Worm (Caenorhabditis elegans) whole organism, mixed stage, embryonic: ENCODE results near the gene C33F10.12.

ENCODE experiments used
- M03D4.4 ChIP-seq: sonication (generic microtip); optimal IDR thresholded peaks from 2 replicates; lab custom pipeline; 2017; ENCODE audit warnings: mild to moderate bottlenecking, missing genetic modification characterization, missing compliant biosample characterization
- bed-3 ChIP-seq: fragments of 200-800 bp; sonication (Bioruptor generic); optimal IDR thresholded peaks from 3 replicates; lab custom pipeline; 2018; ENCODE audit warnings: mild to moderate bottlenecking, missing genetic modification characterization, moderate library complexity, missing compliant biosample characterization
- blmp-1 ChIP-seq: fragments of 150-350 bp; optimal IDR thresholded peaks from 2 replicates; lab custom pipeline; 2014; ENCODE audit warnings: missing biosample characterization, missing genetic modification characterization
- ceh-39 ChIP-seq: fragments of 150-350 bp; optimal IDR thresholded peaks from 2 replicates; lab custom pipeline; 2014; ENCODE audit warnings: missing biosample characterization, missing genetic modification characterization
- ceh-43 ChIP-seq: fragments of 200-800 bp; sonication (Bioruptor generic); optimal IDR thresholded peaks from 2 replicates; lab custom pipeline; 2018; ENCODE audit warnings: mild to moderate bottlenecking, missing genetic modification characterization, moderate library complexity, missing compliant biosample characterization
- ceh-83 ChIP-seq: fragments of 200-800 bp; sonication (Bioruptor generic); optimal IDR thresholded peaks from 2 replicates; lab custom pipeline; 2018; ENCODE audit warnings: mild to moderate bottlenecking, missing genetic modification characterization, missing compliant biosample characterization
- ces-1 ChIP-seq: fragments of 150-350 bp; optimal IDR thresholded peaks from 2 replicates; lab custom pipeline; 2014; ENCODE audit warnings: missing biosample characterization, missing genetic modification reagents, missing genetic modification characterization
- cnd-1 ChIP-seq: fragments of 200-800 bp; sonication (Bioruptor generic); optimal IDR thresholded peaks from 2 replicates; lab custom pipeline; 2018; ENCODE audit warnings: mild to moderate bottlenecking, missing genetic modification characterization, missing compliant biosample characterization
- drap-1 ChIP-seq: fragments of 200-800 bp; sonication (Bioruptor generic); optimal IDR thresholded peaks from 3 replicates; lab custom pipeline; 2018; ENCODE audit warnings: mild to moderate bottlenecking, missing genetic modification characterization, missing compliant biosample characterization
- elt-1 ChIP-seq: sonication (generic microtip); optimal IDR thresholded peaks from 2 replicates; lab custom pipeline; 2017; ENCODE audit warnings: missing genetic modification characterization, mild to moderate bottlenecking, missing compliant biosample characterization, antibody characterized with exemption, moderate library complexity, borderline replicate concordance; ENCODE audit not compliant: insufficient read depth
- elt-3 ChIP-seq: fragments of 150-350 bp; optimal IDR thresholded peaks from 2 replicates; lab custom pipeline; 2014; ENCODE audit warnings: missing biosample characterization, missing genetic modification characterization
- flh-1 ChIP-seq: fragments of 200-800 bp; sonication (Bioruptor generic); optimal IDR thresholded peaks from 2 replicates; lab custom pipeline; 2018; ENCODE audit warnings: mild to moderate bottlenecking, missing genetic modification characterization, moderate library complexity, missing compliant biosample characterization
- ham-2 ChIP-seq: fragments of 200-800 bp; sonication (Bioruptor generic); optimal IDR thresholded peaks from 2 replicates; lab custom pipeline; 2018; ENCODE audit warnings: mild to moderate bottlenecking, missing genetic modification characterization, missing compliant biosample characterization
- hlh-1 ChIP-seq: fragments of 150-350 bp; optimal IDR thresholded peaks from 2 replicates; lab custom pipeline; 2014; ENCODE audit warnings: missing biosample characterization, missing genetic modification reagents, missing genetic modification characterization
- lin-13 ChIP-seq: fragments of 150-350 bp; optimal IDR thresholded peaks from 2 replicates; lab custom pipeline; 2014; ENCODE audit warnings: missing biosample characterization, missing genetic modification characterization
- lin-32 ChIP-seq: fragments of 200-800 bp; sonication (Bioruptor generic); optimal IDR thresholded peaks from 2 replicates; lab custom pipeline; 2018; ENCODE audit warnings: mild to moderate bottlenecking, missing genetic modification characterization, missing compliant biosample characterization
- lsy-2 ChIP-seq: fragments of 150-350 bp; optimal IDR thresholded peaks from 2 replicates; lab custom pipeline; 2014; ENCODE audit warnings: missing biosample characterization, missing genetic modification characterization
- mab-5 ChIP-seq: fragments of 150-350 bp; optimal IDR thresholded peaks from 2 replicates; lab custom pipeline; 2014; ENCODE audit warnings: missing biosample characterization, missing genetic modification characterization
- mep-1 ChIP-seq: fragments of 150-350 bp; optimal IDR thresholded peaks from 2 replicates; lab custom pipeline; 2017; ENCODE audit warnings: missing biosample characterization, missing genetic modification reagents, missing genetic modification characterization, inconsistent platforms
- mls-2 ChIP-seq: sonication (generic microtip); optimal IDR thresholded peaks from 2 replicates; lab custom pipeline; 2016; ENCODE audit warnings: mild to moderate bottlenecking, missing genetic modification characterization, moderate library complexity, missing compliant biosample characterization
- nhr-12 ChIP-seq: fragments of 150-350 bp; optimal IDR thresholded peaks from 2 replicates; lab custom pipeline; 2014; ENCODE audit warnings: missing biosample characterization, missing genetic modification characterization
- nhr-2 ChIP-seq: fragments of 150-350 bp; optimal IDR thresholded peaks from 2 replicates; lab custom pipeline; 2014; ENCODE audit warnings: missing biosample characterization, missing genetic modification characterization
- nhr-28 ChIP-seq: fragments of 150-350 bp; optimal IDR thresholded peaks from 2 replicates; lab custom pipeline; 2014; ENCODE audit warnings: missing biosample characterization, missing genetic modification characterization
- nhr-76 ChIP-seq: sonication (generic microtip); optimal IDR thresholded peaks from 2 replicates; lab custom pipeline; 2017; ENCODE audit warnings: missing biosample characterization, missing genetic modification characterization
- pha-4 ChIP-seq: fragments of 150-350 bp; optimal IDR thresholded peaks from 2 replicates; lab custom pipeline; 2018; ENCODE audit warnings: missing biosample characterization, missing genetic modification reagents, missing genetic modification characterization
- sem-2 ChIP-seq: fragments of 200-800 bp; sonication (Bioruptor generic); optimal IDR thresholded peaks from 2 replicates; lab custom pipeline; 2018; ENCODE audit warnings: mild to moderate bottlenecking, missing genetic modification characterization, missing compliant biosample characterization
- snpc-4 ChIP-seq: fragments of 150-350 bp; optimal IDR thresholded peaks from 2 replicates; lab custom pipeline; 2014; ENCODE audit warnings: missing biosample characterization, missing genetic modification characterization
- sptf-1 ChIP-seq: sonication (generic microtip); optimal IDR thresholded peaks from 2 replicates; lab custom pipeline; 2017; ENCODE audit warnings: mild to moderate bottlenecking, missing genetic modification characterization, moderate library complexity, missing compliant biosample characterization
- tbx-8 ChIP-seq: fragments of 200-800 bp; sonication (Bioruptor generic); optimal IDR thresholded peaks from 2 replicates; lab custom pipeline; 2018; ENCODE audit warnings: mild to moderate bottlenecking, missing genetic modification characterization, moderate library complexity, missing compliant biosample characterization
- unc-39 ChIP-seq: fragments of 150-350 bp; optimal IDR thresholded peaks from 2 replicates; lab custom pipeline; 2014; ENCODE audit warnings: missing biosample characterization, missing genetic modification characterization
- unc-62 ChIP-seq: fragments of 150-350 bp; optimal IDR thresholded peaks from 2 replicates; lab custom pipeline; 2014; ENCODE audit warnings: missing biosample characterization, missing genetic modification reagents, missing genetic modification characterization
- zip-8 ChIP-seq: fragments of 150-350 bp; optimal IDR thresholded peaks from 2 replicates; lab custom pipeline; 2014; ENCODE audit warnings: missing biosample characterization, missing genetic modification characterization
- ztf-11 ChIP-seq: fragments of 150-350 bp; optimal IDR thresholded peaks from 2 replicates; lab custom pipeline; 2014; ENCODE audit warnings: missing biosample characterization, missing genetic modification characterization

Gene C33F10.12

ce11 chrII:4871834-4872233 is 34.3 kb upstream of the C33F10.12 start:
- TF ChIP-seq cnd-1 = no peak
- no peak for TF ChIP-seq ceh-43 (GFP tag; lab: Kevin White, UChicago)
- TF ChIP-seq drap-1 (GFP tag; lab: Kevin White, UChicago) = no peak

- TF ChIP-seq nhr-76 (no peak), hlh-1 (tag; lab: Kevin White, UChicago) (no peak), snpc-4 (no peak), cnd-1 (no peak), M03D4.4 (tag; lab: Kevin White, UChicago) (no peak), ceh-43 (GFP tag; lab: Kevin White, UChicago) (no peak), unc-39 (tag; lab: Kevin White, UChicago) (no peak), nhr-28 (tag; lab: Kevin White, UChicago) (no peak), pha-4 (tag; lab: Kevin White, UChicago) (no peak), zip-8 (no peak), elt-1 (tag; lab: Kevin White, UChicago) (no peak), bed-3 (GFP tag; lab: Kevin White, UChicago) (no peak), ceh-83 (no peak), ztf-11 (no peak), flh-1 (GFP tag; lab: Kevin White, UChicago) (no peak), mep-1 (no peak), nhr-2 (tag; lab: Kevin White, UChicago) (no peak)
Measured at ce11 chrII:4870691-4871090, 33.1 kb upstream of the C33F10.12 start, which contains the start of gene col-20. Gene col-20 (minus strand): TSS chrII:4870791.

- TF ChIP-seq nhr-28 (tag; lab: Kevin White, UChicago) (no peak), ceh-83 (no peak), lsy-2 (no peak), elt-1 (tag; lab: Kevin White, UChicago) (no peak), zip-8 (no peak), mls-2 (tag; lab: Kevin White, UChicago) (no peak), ceh-43 (GFP tag; lab: Kevin White, UChicago) (no peak), nhr-12 (tag; lab: Kevin White, UChicago) (no peak), unc-62 (GFP tag; lab: Kevin White, UChicago) (no peak), elt-3 (tag; lab: Kevin White, UChicago) (no peak), ces-1 (GFP tag; lab: Kevin White, UChicago) (no peak), sptf-1 (no peak), lin-32 (GFP tag; lab: Kevin White, UChicago) (no peak), ceh-39 (tag; lab: Kevin White, UChicago) (no peak), tbx-8 (GFP tag; lab: Kevin White, UChicago) (no peak), nhr-76 (no peak)
Measured at ce11 chrII:4869793-4870343, 32.3 kb upstream of the C33F10.12 start.

- TF ChIP-seq ztf-11 (no peak), ceh-83 (no peak), unc-39 (tag; lab: Kevin White, UChicago) (no peak), mab-5 (tag; lab: Kevin White, UChicago) (no peak), nhr-2 (tag; lab: Kevin White, UChicago) (no peak), M03D4.4 (tag; lab: Kevin White, UChicago) (no peak), ceh-43 (GFP tag; lab: Kevin White, UChicago) (no peak), mls-2 (tag; lab: Kevin White, UChicago) (no peak), lin-32 (GFP tag; lab: Kevin White, UChicago) (no peak), bed-3 (GFP tag; lab: Kevin White, UChicago) (no peak), blmp-1 (no peak), ceh-39 (tag; lab: Kevin White, UChicago) (no peak), sem-2 (no peak), nhr-28 (tag; lab: Kevin White, UChicago) (no peak), ham-2 (GFP tag; lab: Kevin White, UChicago) (no peak), snpc-4 (no peak), tbx-8 (GFP tag; lab: Kevin White, UChicago) (no peak), lin-13 (tag; lab: Kevin White, UChicago) (no peak)
Measured at ce11 chrII:4867476-4867875, 29.9 kb upstream of the C33F10.12 start, which contains the start of gene col-17. Gene col-17 (minus strand): TSS chrII:4867576.
